Fruit fly (Drosophila melanogaster): ENCODE results near the gene squ.

The squ gene

DNA sequence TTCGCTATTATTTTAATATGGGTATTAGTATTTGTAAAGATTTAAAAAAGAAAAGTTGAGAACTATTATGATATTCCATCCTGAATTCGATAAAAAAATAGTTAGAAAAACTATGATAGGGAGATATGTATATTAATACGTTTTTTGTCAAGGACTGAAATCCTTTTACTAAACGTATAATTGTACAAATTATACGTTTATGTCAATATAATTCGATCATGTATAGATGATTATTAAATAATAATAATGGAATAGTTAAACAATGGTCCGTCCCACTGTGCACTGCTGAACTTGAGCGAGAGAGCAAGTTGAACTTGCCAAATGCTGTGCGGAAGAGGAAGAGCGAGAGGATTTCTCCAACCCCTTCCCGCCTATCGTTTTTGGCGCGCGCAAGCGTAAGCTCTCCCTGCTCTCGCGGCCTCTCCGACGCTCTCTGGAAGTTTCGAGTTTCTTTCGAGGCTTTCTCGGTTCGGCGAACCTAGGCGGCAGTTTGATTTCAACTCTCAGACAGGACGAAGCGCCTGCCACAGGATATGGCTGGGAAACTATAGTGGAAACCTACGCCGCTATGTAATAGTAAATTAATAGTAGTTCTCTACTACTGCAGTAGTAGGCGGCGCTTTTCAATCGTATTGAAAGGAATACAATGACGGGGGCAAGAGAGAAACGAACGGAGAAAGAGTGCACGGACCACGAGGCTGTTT lies 5.2 kb downstream of the squ start (continued):
- TF ChIP-seq CG17385 (GFP tag; optimal IDR thresholded peaks at IDR 0.05): peak; percentile 78
- no peak for TF ChIP-seq CG3726 (GFP tag; IDR thresholded peaks at IDR 0.05)
- no peak for TF ChIP-seq Oaz (GFP tag; IDR thresholded peaks at IDR 0.05)
- TF ChIP-seq danr (GFP tag; IDR thresholded peaks at IDR 0.05): 0 out of 2 replicates have a peak, but pooled peaks have one; percentile 5
- no peak for TF ChIP-seq Taf1 (GFP tag; IDR thresholded peaks at IDR 0.05)
- peak; percentile 66 for TF ChIP-seq Oli (tag; optimal IDR thresholded peaks at IDR 0.05)
- TF ChIP-seq NfI (GFP tag; optimal IDR thresholded peaks at IDR 0.05): peak; percentile 22
- no peak for TF ChIP-seq CG3847 (GFP tag; IDR thresholded peaks at IDR 0.05)
- no peak for TF ChIP-seq CG10431 (GFP tag; optimal IDR thresholded peaks at IDR 0.05)
- TF ChIP-seq abd-A (tag; optimal IDR thresholded peaks at IDR 0.05): peak; percentile 83
- no peak for TF ChIP-seq CG8281 (tag; optimal IDR thresholded peaks at IDR 0.05)
- TF ChIP-seq CG8359 (GFP tag; optimal IDR thresholded peaks at IDR 0.05; ENCODE audit: borderline replicate concordance): no peak
- peak; percentile 15 for TF ChIP-seq scrt (GFP tag; optimal IDR thresholded peaks at IDR 0.05)
- no peak for TF ChIP-seq fd64A (GFP tag; optimal IDR thresholded peaks at IDR 0.05)
- no peak for TF ChIP-seq HmgZ (tag; optimal IDR thresholded peaks at IDR 0.05)
- peak; percentile 4 for TF ChIP-seq MTF-1 (GFP tag; optimal IDR thresholded peaks at IDR 0.05; ENCODE audit: borderline replicate concordance)
- peak; percentile 15 for TF ChIP-seq twi (tag; optimal IDR thresholded peaks at IDR 0.05)
- peak; percentile 30; the same call in 1 of the 2 replicates for TF ChIP-seq slbo (GFP tag; IDR thresholded peaks at IDR 0.05)
- no peak for TF ChIP-seq Neu2 (GFP tag; optimal IDR thresholded peaks at IDR 0.05; ENCODE audit: borderline replicate concordance)
- TF ChIP-seq CG2120 (GFP tag; optimal IDR thresholded peaks at IDR 0.05): peak; percentile 32
- peak; percentile 84 for TF ChIP-seq CG11504 (tag; optimal IDR thresholded peaks at IDR 0.05)
- no peak for TF ChIP-seq CG2129 (GFP tag; IDR thresholded peaks at IDR 0.05; ENCODE audit: partially characterized antibody)
- no peak; the same call in 1 of the 2 replicates for TF ChIP-seq CG14014 (GFP tag; IDR thresholded peaks at IDR 0.05)
- TF ChIP-seq pum (GFP tag; optimal IDR thresholded peaks at IDR 0.05): no peak
- no peak for TF ChIP-seq Usf (GFP tag; optimal IDR thresholded peaks at IDR 0.05)
- peak; percentile 64 for TF ChIP-seq CG14710 (tag; optimal IDR thresholded peaks at IDR 0.05)
- peak; percentile 52 for TF ChIP-seq run (tag; optimal IDR thresholded peaks at IDR 0.05)
- no peak for TF ChIP-seq exex (tag; optimal IDR thresholded peaks at IDR 0.05)
- peak; percentile 47 for TF ChIP-seq tio (GFP tag; optimal IDR thresholded peaks at IDR 0.05)
- no peak for TF ChIP-seq CG15696 (tag; optimal IDR thresholded peaks at IDR 0.05)
- TF ChIP-seq ewg (GFP tag; optimal IDR thresholded peaks at IDR 0.05): peak; percentile 92
- no peak for TF ChIP-seq HLHmδ (GFP tag; optimal IDR thresholded peaks at IDR 0.05)
- TF ChIP-seq bbx (GFP tag; IDR thresholded peaks at IDR 0.05; ENCODE audit: partially characterized antibody): no peak
- TF ChIP-seq Ravus (GFP tag; IDR thresholded peaks at IDR 0.05): no peak

DNA sequence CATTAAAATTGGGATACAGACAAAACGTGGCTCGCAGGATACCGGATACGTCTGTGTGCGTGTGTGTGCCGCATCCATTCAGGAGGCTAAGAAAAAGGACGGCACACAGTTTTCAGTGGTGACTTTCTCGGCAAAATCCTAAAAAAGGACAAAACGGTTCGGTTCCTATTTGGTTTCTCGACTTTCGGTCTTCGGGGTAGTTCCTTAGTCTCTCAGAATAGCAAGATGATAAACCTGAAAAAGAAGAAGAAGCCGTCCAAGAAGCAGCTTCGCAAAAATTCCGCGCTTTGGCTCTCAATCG lies 5.7 kb downstream of the squ start:
- no peak for TF ChIP-seq tx (GFP tag; optimal IDR thresholded peaks at IDR 0.05)
- no peak for TF ChIP-seq lola (GFP tag; optimal IDR thresholded peaks at IDR 0.05)
- no peak for TF ChIP-seq GATAe (GFP tag; conservative IDR thresholded peaks at IDR 0.05)
- 0 out of 3 replicates have a peak, but pooled peaks have one; percentile 1 for TF ChIP-seq CG2199 (GFP tag; IDR thresholded peaks at IDR 0.05)
- TF ChIP-seq CG13894 (tag; optimal IDR thresholded peaks at IDR 0.05): peak; percentile 80
- TF ChIP-seq Opbp (GFP tag; IDR thresholded peaks at IDR 0.05; ENCODE audit: partially characterized antibody): 0 out of 3 replicates have a peak, but pooled peaks have one; percentile 23
- TF ChIP-seq CG14050 (GFP tag; IDR thresholded peaks at IDR 0.05): no peak
- TF ChIP-seq Eip74EF (GFP tag; optimal IDR thresholded peaks at IDR 0.05): no peak
- TF ChIP-seq pros (GFP tag; optimal IDR thresholded peaks at IDR 0.05): peak; percentile 52
- peak; percentile 34 for TF ChIP-seq cg (GFP tag; optimal IDR thresholded peaks at IDR 0.05)
- no peak for TF ChIP-seq CG10321 (GFP tag; IDR thresholded peaks at IDR 0.05)
- no peak for TF ChIP-seq twi (tag; optimal IDR thresholded peaks at IDR 0.05)
- peak; percentile 27 for TF ChIP-seq gfzf (GFP tag; optimal IDR thresholded peaks at IDR 0.05)

Data from whole organism, embryonic.